Worm (Caenorhabditis elegans) whole organism, L3 larva: ENCODE data around the gene F36H12.9.

ENCODE experiments used
- ceh-16 ChIP-seq: sonication (generic microtip); optimal IDR thresholded peaks from 2 replicates; lab custom pipeline; 2017; ENCODE audit warnings: missing biosample characterization, missing genetic modification characterization
- ceh-82 ChIP-seq: fragments of 150-350 bp; optimal IDR thresholded peaks from 2 replicates; lab custom pipeline; 2014; ENCODE audit warnings: missing biosample characterization, missing genetic modification characterization
- eor-1 ChIP-seq, 2 experiments: fragments of 150-350 bp; optimal IDR thresholded peaks; 2 replicates each; lab custom pipeline; 2014 to 2018; ENCODE audit warnings: missing biosample characterization in 2 of 2, missing genetic modification characterization in 2 of 2
- fos-1 ChIP-seq: fragments of 150-350 bp; optimal IDR thresholded peaks from 2 replicates; lab custom pipeline; 2014; ENCODE audit warnings: missing biosample characterization, missing genetic modification characterization
- lin-39 ChIP-seq: fragments of 150-350 bp; optimal IDR thresholded peaks from 2 replicates; lab custom pipeline; 2018; ENCODE audit warnings: missing biosample characterization, missing genetic modification reagents, missing genetic modification characterization
- nhr-76 ChIP-seq: fragments of 150-350 bp; sonication (generic microtip); optimal IDR thresholded peaks from 5 replicates; lab custom pipeline; 2014; ENCODE audit warnings: missing biosample characterization, missing genetic modification characterization
- snpc-4 ChIP-seq: fragments of 150-350 bp; optimal IDR thresholded peaks from 2 replicates; lab custom pipeline; 2014; ENCODE audit warnings: missing biosample characterization, missing genetic modification characterization
- unc-62 ChIP-seq: fragments of 150-350 bp; sonication (generic microtip); optimal IDR thresholded peaks from 4 replicates; lab custom pipeline; 2014; ENCODE audit warnings: missing biosample characterization, missing genetic modification reagents, missing genetic modification characterization
- ztf-4 ChIP-seq: fragments of 150-350 bp; optimal IDR thresholded peaks from 2 replicates; lab custom pipeline; 2014; ENCODE audit warnings: missing biosample characterization, missing genetic modification characterization

ce11 chrIV:5294467-5294866, 37.6 kb downstream of the F36H12.9 start:
- no peak for TF ChIP-seq eor-1 (tag; optimal IDR thresholded peaks at IDR 0.05; lab: Kevin White, UChicago)
- no peak for TF ChIP-seq snpc-4 (tag; lab: Kevin White, UChicago)
- no peak for TF ChIP-seq lin-39 (tag; lab: Kevin White, UChicago)
- TF ChIP-seq ceh-82 (tag; lab: Kevin White, UChicago), result no peak
- no peak for TF ChIP-seq nhr-76 (tag; lab: Kevin White, UChicago)
- TF ChIP-seq ztf-4, result no peak
- TF ChIP-seq ceh-16, result no peak
- TF ChIP-seq fos-1 (tag; lab: Kevin White, UChicago), result no peak
- no peak for TF ChIP-seq unc-62
